Fruit fly (Drosophila melanogaster): Measurements from ENCODE around the gene dpr15.

dpr15 gene

dm6 chr3R:12168348-12168747 lies 10.0 kb upstream of the dpr15 start:
- TF ChIP-seq dsf (GFP tag; optimal IDR thresholded peaks at IDR 0.05; ENCODE audit: borderline replicate concordance) (no peak), HLH106 (tag; optimal IDR thresholded peaks at IDR 0.05) (peak; percentile 2)

- no peak for TF ChIP-seq ey (GFP tag; optimal IDR thresholded peaks at IDR 0.05)
- no peak for TF ChIP-seq Sp1 (GFP tag; optimal IDR thresholded peaks at IDR 0.05)
- no peak for TF ChIP-seq tai (GFP tag; optimal IDR thresholded peaks at IDR 0.05)
- TF ChIP-seq psq (GFP tag; optimal IDR thresholded peaks at IDR 0.05): no peak
- no peak for TF ChIP-seq CrebA (GFP tag; optimal IDR thresholded peaks at IDR 0.05; ENCODE audit: borderline replicate concordance)
- TF ChIP-seq GATAd (GFP tag; optimal IDR thresholded peaks at IDR 0.05): no peak
- no peak for TF ChIP-seq Hr78 (GFP tag; optimal IDR thresholded peaks at IDR 0.05)
- TF ChIP-seq sage (GFP tag; optimal IDR thresholded peaks at IDR 0.05): no peak
- TF ChIP-seq Rel (GFP tag; optimal IDR thresholded peaks at IDR 0.05): no peak
- TF ChIP-seq Rel (tag; optimal IDR thresholded peaks at IDR 0.05): no peak
Observed at dm6 chr3R:12166086-12166485, 7.7 kb upstream of the dpr15 start, which contains the start of gene Cpn. Gene Cpn, minus strand, starts transcription at chr3R:12166186.

dm6 chr3R:12128151-12128970 lies 30.0 kb downstream of the dpr15 start, which contains the start of gene CG4702:
Gene CG4702, minus strand, starts transcription at chr3R:12128201.
- TF ChIP-seq fru (GFP tag; optimal IDR thresholded peaks at IDR 0.05) (no peak), HLH106 (tag; optimal IDR thresholded peaks at IDR 0.05) (peak; percentile 13), Hr83 (GFP tag; optimal IDR thresholded peaks at IDR 0.05; ENCODE audit: poor library complexity, severe bottlenecking) (no peak), brk (GFP tag; optimal IDR thresholded peaks at IDR 0.05) (no peak), Myc (optimal IDR thresholded peaks at IDR 0.05) (peak; percentile 80), woc (GFP tag; optimal IDR thresholded peaks at IDR 0.05) (peak; percentile 16), CrebA (GFP tag; optimal IDR thresholded peaks at IDR 0.05; ENCODE audit: borderline replicate concordance) (no peak), psq (GFP tag; optimal IDR thresholded peaks at IDR 0.05) (no peak)

- no peak for TF ChIP-seq Hnf4 (GFP tag; optimal IDR thresholded peaks at IDR 0.05)
- no peak for TF ChIP-seq dmrt93B (GFP tag; optimal IDR thresholded peaks at IDR 0.05)
- TF ChIP-seq Abd-B (GFP tag; optimal IDR thresholded peaks at IDR 0.05): no peak
- no peak for TF ChIP-seq Rel (GFP tag; optimal IDR thresholded peaks at IDR 0.05)
- TF ChIP-seq Rel (tag; optimal IDR thresholded peaks at IDR 0.05): no peak
- TF ChIP-seq psq (GFP tag; optimal IDR thresholded peaks at IDR 0.05): no peak
- TF ChIP-seq Vsx2 (GFP tag; optimal IDR thresholded peaks at IDR 0.05; ENCODE audit: partially characterized antibody): no peak
- no peak for TF ChIP-seq jim (GFP tag; optimal IDR thresholded peaks at IDR 0.05)
- TF ChIP-seq Myc (optimal IDR thresholded peaks at IDR 0.05): no peak
- no peak for TF ChIP-seq CG32264 (GFP tag; optimal IDR thresholded peaks at IDR 0.05)
- no peak for TF ChIP-seq Dfd (GFP tag; optimal IDR thresholded peaks at IDR 0.05)
- no peak for TF ChIP-seq h (GFP tag; optimal IDR thresholded peaks at IDR 0.05)
- no peak for TF ChIP-seq br (GFP tag; optimal IDR thresholded peaks at IDR 0.05)
- TF ChIP-seq foxo (GFP tag; optimal IDR thresholded peaks at IDR 0.05): no peak
Observed at dm6 chr3R:12125431-12126027, 32.9 kb downstream of the dpr15 start.

dm6 chr3R:12124843-12125242 lies 33.6 kb downstream of the dpr15 start:
- TF ChIP-seq sage (GFP tag; optimal IDR thresholded peaks at IDR 0.05) (no peak), Mio (GFP tag; optimal IDR thresholded peaks at IDR 0.05) (no peak), brk (GFP tag; optimal IDR thresholded peaks at IDR 0.05) (no peak)

dm6 chr3R:12121161-12121560 lies 37.2 kb downstream of the dpr15 start:
- no peak for TF ChIP-seq usp (GFP tag; optimal IDR thresholded peaks at IDR 0.05)
- no peak for TF ChIP-seq brk (GFP tag; optimal IDR thresholded peaks at IDR 0.05)
- TF ChIP-seq GATAd (GFP tag; optimal IDR thresholded peaks at IDR 0.05): no peak
- TF ChIP-seq dl (GFP tag; optimal IDR thresholded peaks at IDR 0.05; ENCODE audit: insufficient read depth in 1 of 2, partially characterized antibody in 2 of 2): peak in 1 of 2 experiments; percentile 25
- TF ChIP-seq Rel (GFP tag; optimal IDR thresholded peaks at IDR 0.05): no peak
- no peak for TF ChIP-seq Rel (tag; optimal IDR thresholded peaks at IDR 0.05)
- peak; percentile 76 for TF ChIP-seq sv (GFP tag; optimal IDR thresholded peaks at IDR 0.05)
- TF ChIP-seq CG9705 (GFP tag; optimal IDR thresholded peaks at IDR 0.05): peak; percentile 69
- no peak for TF ChIP-seq Jra (GFP tag; optimal IDR thresholded peaks at IDR 0.05)
- TF ChIP-seq br (GFP tag; optimal IDR thresholded peaks at IDR 0.05): peak; percentile 63
- TF ChIP-seq Hr78 (GFP tag; optimal IDR thresholded peaks at IDR 0.05): no peak
- no peak for TF ChIP-seq sage (GFP tag; optimal IDR thresholded peaks at IDR 0.05)
- TF ChIP-seq woc (GFP tag; optimal IDR thresholded peaks at IDR 0.05): no peak
- TF ChIP-seq Abd-B (GFP tag; optimal IDR thresholded peaks at IDR 0.05): no peak
- no peak for TF ChIP-seq Mio (GFP tag; optimal IDR thresholded peaks at IDR 0.05)
- peak; percentile 70 for TF ChIP-seq h (GFP tag; optimal IDR thresholded peaks at IDR 0.05)
- peak; percentile 66 for TF ChIP-seq fru (GFP tag; optimal IDR thresholded peaks at IDR 0.05)
- TF ChIP-seq rgr (GFP tag; optimal IDR thresholded peaks at IDR 0.05): peak; percentile 84
- TF ChIP-seq CrebA (GFP tag; optimal IDR thresholded peaks at IDR 0.05; ENCODE audit: borderline replicate concordance): no peak
- TF ChIP-seq Dfd (GFP tag; optimal IDR thresholded peaks at IDR 0.05): no peak
- peak; percentile 69 for TF ChIP-seq HLH106 (tag; optimal IDR thresholded peaks at IDR 0.05)
- peak; percentile 54 for TF ChIP-seq OdsH (GFP tag; optimal IDR thresholded peaks at IDR 0.05)
- TF ChIP-seq dmrt93B (GFP tag; optimal IDR thresholded peaks at IDR 0.05): peak; percentile 82
- no peak for TF ChIP-seq tai (GFP tag; optimal IDR thresholded peaks at IDR 0.05)
- peak; percentile 61 for TF ChIP-seq Sp1 (GFP tag; optimal IDR thresholded peaks at IDR 0.05)
- TF ChIP-seq foxo (GFP tag; optimal IDR thresholded peaks at IDR 0.05): peak in 1 of 2 experiments; percentile 73

All from whole organism, wandering third instar larva.